Fruit fly (Drosophila melanogaster): ENCODE measurements around the gene Cpr97Eb.

The Cpr97Eb gene

dm6 chr3R:27064099-27064498 is 26.8 kb downstream of the Cpr97Eb start, which contains the start of gene Nep5:
Gene Nep5 (minus strand): TSS chr3R:27064199.
- TF ChIP-seq CG9948 (tag; optimal IDR thresholded peaks at IDR 0.05) (no peak), CG14655 (GFP tag; optimal IDR thresholded peaks at IDR 0.05) (no peak), CG13204 (GFP tag; optimal IDR thresholded peaks at IDR 0.05) (no peak), Pif1B (GFP tag; optimal IDR thresholded peaks at IDR 0.05) (no peak), CG8301 (tag; optimal IDR thresholded peaks at IDR 0.05) (no peak), Snoo (tag; optimal IDR thresholded peaks at IDR 0.05) (no peak), fd96Ca (GFP tag; IDR thresholded peaks at IDR 0.05) (no peak), CG4496 (GFP tag; IDR thresholded peaks at IDR 0.05) (no peak), gl (tag; optimal IDR thresholded peaks at IDR 0.05) (no peak), CG8159 (tag; optimal IDR thresholded peaks at IDR 0.05) (no peak), CG12605 (GFP tag; IDR thresholded peaks at IDR 0.05) (no peak), CG32121 (GFP tag; IDR thresholded peaks at IDR 0.05) (no peak)

dm6 chr3R:27061916-27062315 is 29.0 kb downstream of the Cpr97Eb start, which contains the start of gene CG34292:
Gene CG34292 (plus strand): TSS chr3R:27062216.
- TF ChIP-seq EcR (GFP tag; optimal IDR thresholded peaks at IDR 0.05), result no peak
- TF ChIP-seq CG9948 (tag; optimal IDR thresholded peaks at IDR 0.05), result no peak
- TF ChIP-seq CG34367 (tag; optimal IDR thresholded peaks at IDR 0.05), result no peak
- no peak for TF ChIP-seq CG14655 (GFP tag; optimal IDR thresholded peaks at IDR 0.05)
- TF ChIP-seq Snoo (tag; optimal IDR thresholded peaks at IDR 0.05), result no peak
- no peak for TF ChIP-seq CG12605 (GFP tag; IDR thresholded peaks at IDR 0.05)
- TF ChIP-seq Pif1B (GFP tag; optimal IDR thresholded peaks at IDR 0.05), result no peak
- no peak for TF ChIP-seq gl (tag; optimal IDR thresholded peaks at IDR 0.05)
- no peak for TF ChIP-seq rn (GFP tag; IDR thresholded peaks at IDR 0.05)
- no peak for TF ChIP-seq CG32121 (GFP tag; IDR thresholded peaks at IDR 0.05)
- TF ChIP-seq CG15710 (tag; optimal IDR thresholded peaks at IDR 0.05), result no peak
- no peak for TF ChIP-seq CG4496 (GFP tag; IDR thresholded peaks at IDR 0.05)
- TF ChIP-seq CG10348 (GFP tag; IDR thresholded peaks at IDR 0.05), result no peak
- no peak for TF ChIP-seq CG8159 (tag; optimal IDR thresholded peaks at IDR 0.05)
- TF ChIP-seq CG13204 (GFP tag; optimal IDR thresholded peaks at IDR 0.05), result no peak
- TF ChIP-seq CG8301 (tag; optimal IDR thresholded peaks at IDR 0.05), result no peak
- no peak for TF ChIP-seq CG17806 (tag; optimal IDR thresholded peaks at IDR 0.05)
- TF ChIP-seq Ets98B (GFP tag; IDR thresholded peaks at IDR 0.05), result no peak
- TF ChIP-seq Pif1A (GFP tag; optimal IDR thresholded peaks at IDR 0.05), result no peak

dm6 chr3R:27056152-27056551 is 34.8 kb downstream of the Cpr97Eb start:
- TF ChIP-seq Snoo (tag; optimal IDR thresholded peaks at IDR 0.05), result no peak
- TF ChIP-seq CG34367 (tag; optimal IDR thresholded peaks at IDR 0.05), result no peak
- TF ChIP-seq CG32121 (GFP tag; IDR thresholded peaks at IDR 0.05), result no peak
- no peak for TF ChIP-seq gl (tag; optimal IDR thresholded peaks at IDR 0.05)
- no peak for TF ChIP-seq CG15710 (tag; optimal IDR thresholded peaks at IDR 0.05)
- TF ChIP-seq CG14655 (GFP tag; optimal IDR thresholded peaks at IDR 0.05), result no peak
- no peak for TF ChIP-seq EcR (GFP tag; optimal IDR thresholded peaks at IDR 0.05)
- no peak for TF ChIP-seq CG17806 (tag; optimal IDR thresholded peaks at IDR 0.05)
- no peak for TF ChIP-seq CG12605 (GFP tag; IDR thresholded peaks at IDR 0.05)
- TF ChIP-seq CG8159 (tag; optimal IDR thresholded peaks at IDR 0.05), result no peak
- no peak for TF ChIP-seq CG10348 (GFP tag; IDR thresholded peaks at IDR 0.05)
- no peak for TF ChIP-seq fd96Ca (GFP tag; IDR thresholded peaks at IDR 0.05)
- TF ChIP-seq CG9948 (tag; optimal IDR thresholded peaks at IDR 0.05), result no peak
- TF ChIP-seq Ets98B (GFP tag; IDR thresholded peaks at IDR 0.05), result no peak
- no peak for TF ChIP-seq CG13204 (GFP tag; optimal IDR thresholded peaks at IDR 0.05)
- TF ChIP-seq rn (GFP tag; IDR thresholded peaks at IDR 0.05), result no peak
- no peak for TF ChIP-seq CG8301 (tag; optimal IDR thresholded peaks at IDR 0.05)
- no peak for TF ChIP-seq CG4496 (GFP tag; IDR thresholded peaks at IDR 0.05)
- no peak for TF ChIP-seq Pif1B (GFP tag; optimal IDR thresholded peaks at IDR 0.05)

- TF ChIP-seq Ets98B (GFP tag; IDR thresholded peaks at IDR 0.05) (no peak), CG17806 (tag; optimal IDR thresholded peaks at IDR 0.05) (no peak), Snoo (tag; optimal IDR thresholded peaks at IDR 0.05) (no peak), fd96Ca (GFP tag; IDR thresholded peaks at IDR 0.05) (no peak), CG15710 (tag; optimal IDR thresholded peaks at IDR 0.05) (no peak), CG14655 (GFP tag; optimal IDR thresholded peaks at IDR 0.05) (no peak), CG4496 (GFP tag; IDR thresholded peaks at IDR 0.05) (no peak), CG10348 (GFP tag; IDR thresholded peaks at IDR 0.05) (no peak), CG12605 (GFP tag; IDR thresholded peaks at IDR 0.05) (no peak), Pif1B (GFP tag; optimal IDR thresholded peaks at IDR 0.05) (no peak), D1 (tag; optimal IDR thresholded peaks at IDR 0.05) (no peak), CG32121 (GFP tag; IDR thresholded peaks at IDR 0.05) (no peak), CG13204 (GFP tag; optimal IDR thresholded peaks at IDR 0.05) (no peak), CG8159 (tag; optimal IDR thresholded peaks at IDR 0.05) (no peak), gl (tag; optimal IDR thresholded peaks at IDR 0.05) (no peak), CG9948 (tag; optimal IDR thresholded peaks at IDR 0.05) (no peak), rn (GFP tag; IDR thresholded peaks at IDR 0.05) (no peak), CG8301 (tag; optimal IDR thresholded peaks at IDR 0.05) (no peak), CG34367 (tag; optimal IDR thresholded peaks at IDR 0.05) (no peak)
Measured at dm6 chr3R:27049549-27049948, 41.4 kb downstream of the Cpr97Eb start.

dm6 chr3R:27048561-27049270 is 42.2 kb downstream of the Cpr97Eb start, which contains the start of gene TwdlT:
Gene TwdlT (plus strand): TSS chr3R:27049220.
- TF ChIP-seq Ets98B (GFP tag; IDR thresholded peaks at IDR 0.05), result no peak
- no peak for TF ChIP-seq CG32121 (GFP tag; IDR thresholded peaks at IDR 0.05)
- TF ChIP-seq CG8159 (tag; optimal IDR thresholded peaks at IDR 0.05), result no peak
- peak; percentile 0 for TF ChIP-seq Snoo (tag; optimal IDR thresholded peaks at IDR 0.05)
- TF ChIP-seq CG8301 (tag; optimal IDR thresholded peaks at IDR 0.05), result no peak
- no peak for TF ChIP-seq Pif1B (GFP tag; optimal IDR thresholded peaks at IDR 0.05)

dm6 chr3R:27040044-27040443 is 50.9 kb downstream of the Cpr97Eb start:
- TF ChIP-seq gl (tag; optimal IDR thresholded peaks at IDR 0.05) (no peak), rn (GFP tag; IDR thresholded peaks at IDR 0.05) (no peak), CG8301 (tag; optimal IDR thresholded peaks at IDR 0.05) (no peak), Snoo (tag; optimal IDR thresholded peaks at IDR 0.05) (no peak), CG8159 (tag; optimal IDR thresholded peaks at IDR 0.05) (no peak), CG32121 (GFP tag; IDR thresholded peaks at IDR 0.05) (no peak), CG34367 (tag; optimal IDR thresholded peaks at IDR 0.05) (no peak), Pif1B (GFP tag; optimal IDR thresholded peaks at IDR 0.05) (no peak), Pif1A (GFP tag; optimal IDR thresholded peaks at IDR 0.05) (no peak), CG9948 (tag; optimal IDR thresholded peaks at IDR 0.05) (no peak), CG15710 (tag; optimal IDR thresholded peaks at IDR 0.05) (no peak), D1 (tag; optimal IDR thresholded peaks at IDR 0.05) (no peak), CG10348 (GFP tag; IDR thresholded peaks at IDR 0.05) (no peak)
